Fruit fly (Drosophila melanogaster): ENCODE data around the gene pnr.

pnr gene

DNA sequence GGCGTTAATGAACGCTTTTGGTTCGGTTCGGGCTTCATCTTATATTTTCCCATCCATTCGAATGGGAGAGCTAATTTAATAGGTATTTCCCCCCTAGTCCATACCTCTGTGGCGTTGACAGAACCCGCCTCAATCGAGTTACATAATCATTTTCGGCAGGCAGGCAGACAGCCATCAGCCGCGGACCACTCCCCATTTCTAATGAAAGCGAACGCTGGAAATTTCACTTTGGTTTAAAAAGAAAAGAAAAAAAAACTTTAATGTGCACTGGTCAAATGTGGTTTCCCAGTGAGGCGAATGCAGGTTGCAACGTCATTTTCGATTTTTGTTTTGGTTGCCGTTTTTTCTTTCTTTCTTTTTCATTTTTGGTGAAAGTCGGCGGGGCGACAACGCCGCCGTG is 56.5 kb downstream of the pnr start:
- TF ChIP-seq Myc (optimal IDR thresholded peaks at IDR 0.05) (no peak), ttk (optimal IDR thresholded peaks at IDR 0.05) (no peak), insv (optimal IDR thresholded peaks at IDR 0.05) (no peak), Sin3A (optimal IDR thresholded peaks at IDR 0.05) (no peak), h (optimal IDR thresholded peaks at IDR 0.05) (no peak), psq (optimal IDR thresholded peaks at IDR 0.05) (no peak)

DNA sequence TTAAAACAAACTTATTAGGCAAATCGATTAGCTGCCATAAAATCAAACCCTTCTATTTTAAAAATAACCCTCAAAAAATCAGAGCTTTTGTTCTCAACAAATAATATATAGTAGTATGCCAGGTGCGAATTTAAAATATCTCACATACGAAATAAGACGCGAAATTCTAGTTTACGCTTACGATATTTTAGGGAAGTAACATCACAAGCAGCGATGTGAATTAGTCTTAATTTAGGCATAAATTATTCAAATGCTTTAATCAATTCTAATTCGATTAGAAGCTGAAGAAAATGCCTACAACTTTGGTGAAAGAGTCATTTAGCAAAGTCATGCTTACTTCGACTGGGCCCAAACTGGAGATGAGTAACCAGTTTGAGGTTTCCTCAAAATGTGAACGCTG is 57.7 kb downstream of the pnr start, which contains the start of gene sxe2:
sxe2 (plus strand) TSS at position 301 of the 400 bp plus-strand sequence.
- TF ChIP-seq h (optimal IDR thresholded peaks at IDR 0.05) (no peak), insv (optimal IDR thresholded peaks at IDR 0.05) (no peak), Myc (optimal IDR thresholded peaks at IDR 0.05) (no peak), ttk (optimal IDR thresholded peaks at IDR 0.05) (no peak), Sin3A (optimal IDR thresholded peaks at IDR 0.05) (no peak), psq (optimal IDR thresholded peaks at IDR 0.05) (no peak)
